Fruit fly (Drosophila melanogaster) whole organism, embryonic: ENCODE data around the gene CG6839.

Experiments used
- ATbp ChIP-seq: fragments of 200-800 bp; sonication (Bioruptor generic); optimal IDR thresholded peaks from 2 replicates; lab custom pipeline; 2017; ENCODE audit warnings: missing biosample characterization, mild to moderate bottlenecking, missing genetic modification characterization, missing genetic modification reagents
- Adf1 ChIP-seq: fragments of 200-800 bp; sonication (Bioruptor generic); IDR thresholded peaks from 2 replicates; pipeline ENCODE4 v1.3.6; 2022; ENCODE audit warnings: missing biosample characterization, missing genetic modification characterization
- Bteb2 ChIP-seq: fragments of 200-800 bp; sonication (Bioruptor generic); optimal IDR thresholded peaks from 2 replicates; lab custom pipeline; 2016; ENCODE audit warnings: missing biosample characterization, missing genetic modification characterization
- CG10959 ChIP-seq: fragments of 200-800 bp; sonication (Bioruptor generic); IDR thresholded peaks from 2 replicates; pipeline ENCODE4 v1.3.6; 2022; ENCODE audit warnings: missing biosample characterization, missing genetic modification characterization
- CG11456 ChIP-seq: fragments of 200-800 bp; sonication (Bioruptor generic); IDR thresholded peaks from 3 replicates; pipeline ENCODE4 v1.3.6; 2022; ENCODE audit warnings: missing biosample characterization, missing genetic modification characterization
- CG12071 ChIP-seq: fragments of 200-800 bp; sonication (Bioruptor generic); optimal IDR thresholded peaks from 3 replicates; lab custom pipeline; 2018; ENCODE audit warnings: missing biosample characterization, mild to moderate bottlenecking, missing genetic modification characterization
- CG12104 ChIP-seq: fragments of 200-800 bp; sonication (Bioruptor generic); optimal IDR thresholded peaks from 3 replicates; lab custom pipeline; 2016; ENCODE audit warnings: missing biosample characterization, missing genetic modification characterization
- CG12769 ChIP-seq: fragments of 200-800 bp; sonication (Bioruptor generic); optimal IDR thresholded peaks from 2 replicates; lab custom pipeline; 2019; ENCODE audit warnings: missing biosample characterization, mild to moderate bottlenecking, missing genetic modification characterization, moderate library complexity
- CG13775 ChIP-seq: fragments of 200-800 bp; sonication (Bioruptor generic); optimal IDR thresholded peaks from 3 replicates; lab custom pipeline; 2017; ENCODE audit warnings: missing biosample characterization, mild to moderate bottlenecking, missing genetic modification characterization
- CG15269 ChIP-seq: fragments of 200-800 bp; sonication (Bioruptor generic); optimal IDR thresholded peaks from 2 replicates; lab custom pipeline; 2018; ENCODE audit warnings: missing biosample characterization, mild to moderate bottlenecking, missing genetic modification characterization, moderate library complexity
- CG15601 ChIP-seq: fragments of 200-800 bp; sonication (Bioruptor generic); optimal IDR thresholded peaks from 3 replicates; lab custom pipeline; 2019; ENCODE audit warnings: missing biosample characterization, mild to moderate bottlenecking, missing genetic modification characterization, moderate library complexity
- CG17328 ChIP-seq: fragments of 200-800 bp; sonication (Bioruptor generic); IDR thresholded peaks from 2 replicates; pipeline ENCODE4 v1.3.6; 2022; ENCODE audit warnings: missing biosample characterization, missing genetic modification characterization
- CG17359 ChIP-seq: fragments of 200-800 bp; sonication (Bioruptor generic); optimal IDR thresholded peaks from 3 replicates; lab custom pipeline; 2018; ENCODE audit warnings: missing biosample characterization, mild to moderate bottlenecking, missing genetic modification characterization, moderate library complexity
- CG18262 ChIP-seq: fragments of 200-800 bp; optimal IDR thresholded peaks from 3 replicates; lab custom pipeline; 2019; ENCODE audit warnings: missing biosample characterization, mild to moderate bottlenecking, missing genetic modification characterization, moderate library complexity
- CG3726 ChIP-seq: fragments of 200-800 bp; sonication (Bioruptor generic); IDR thresholded peaks from 3 replicates; pipeline ENCODE4, ENCODE4 v1.3.6; 2022; ENCODE audit warnings: missing biosample characterization, missing genetic modification characterization
- CG6683 ChIP-seq: fragments of 200-800 bp; sonication (Bioruptor generic); optimal IDR thresholded peaks from 2 replicates; lab custom pipeline; 2017; ENCODE audit warnings: missing biosample characterization, mild to moderate bottlenecking, missing genetic modification characterization, missing genetic modification reagents
- CG8388 ChIP-seq: fragments of 200-800 bp; sonication (Bioruptor generic); optimal IDR thresholded peaks from 2 replicates; lab custom pipeline; 2019; ENCODE audit warnings: missing biosample characterization, mild to moderate bottlenecking, missing genetic modification characterization, moderate library complexity
- CG8765 ChIP-seq: fragments of 200-800 bp; sonication (Bioruptor generic); IDR thresholded peaks from 2 replicates; pipeline ENCODE4 v1.3.6; 2022; ENCODE audit warnings: missing biosample characterization, missing genetic modification characterization
- CG9437 ChIP-seq: fragments of 200-800 bp; sonication (Bioruptor generic); optimal IDR thresholded peaks from 2 replicates; lab custom pipeline; 2018; ENCODE audit warnings: missing biosample characterization, mild to moderate bottlenecking, missing genetic modification characterization
- CG9727 ChIP-seq: fragments of 200-800 bp; sonication (Bioruptor generic); optimal IDR thresholded peaks from 3 replicates; lab custom pipeline; 2017; ENCODE audit warnings: missing biosample characterization, mild to moderate bottlenecking, missing genetic modification characterization
- Dll ChIP-seq: fragments of 200-800 bp; sonication (Bioruptor generic); IDR thresholded peaks from 4 replicates; pipeline ENCODE4 v1.3.6; 2022; ENCODE audit warnings: missing biosample characterization, missing genetic modification characterization; ENCODE audit not compliant: partially characterized antibody
- Doc3 ChIP-seq: fragments of 200-800 bp; sonication (Bioruptor generic); IDR thresholded peaks from 3 replicates; pipeline ENCODE4 v1.3.6; 2022; ENCODE audit warnings: missing biosample characterization, missing genetic modification characterization; ENCODE audit not compliant: partially characterized antibody
- Gsc ChIP-seq: fragments of 200-800 bp; sonication (Bioruptor generic); IDR thresholded peaks from 2 replicates; pipeline ENCODE4 v1.3.6; 2022; ENCODE audit warnings: missing biosample characterization, missing genetic modification characterization
- HLH3B ChIP-seq: fragments of 200-800 bp; sonication (Bioruptor generic); IDR thresholded peaks from 2 replicates; pipeline ENCODE4 v1.3.6; 2022; ENCODE audit warnings: missing biosample characterization, missing genetic modification characterization
- HLH54F ChIP-seq: fragments of 200-800 bp; sonication (Bioruptor generic); optimal IDR thresholded peaks from 3 replicates; lab custom pipeline; 2016; ENCODE audit warnings: missing biosample characterization, missing genetic modification characterization
- Hsf ChIP-seq: fragments of 200-800 bp; sonication (Bioruptor generic); optimal IDR thresholded peaks from 3 replicates; lab custom pipeline; 2016; ENCODE audit warnings: missing biosample characterization, missing genetic modification characterization
- MTF-1 ChIP-seq: fragments of 200-800 bp; sonication (Bioruptor generic); optimal IDR thresholded peaks from 2 replicates; lab custom pipeline; 2018; ENCODE audit warnings: missing biosample characterization, mild to moderate bottlenecking, missing genetic modification characterization, borderline replicate concordance
- NFAT ChIP-seq: fragments of 200-800 bp; sonication (Bioruptor generic); IDR thresholded peaks from 2 replicates; pipeline ENCODE4 v1.3.6; 2022; ENCODE audit warnings: missing biosample characterization, missing genetic modification characterization
- Rfx ChIP-seq: fragments of 200-800 bp; sonication (Bioruptor generic); IDR thresholded peaks from 2 replicates; pipeline ENCODE4 v1.3.6; 2022; ENCODE audit warnings: missing biosample characterization, missing genetic modification characterization
- Xbp1 ChIP-seq: fragments of 200-800 bp; sonication (Bioruptor generic); optimal IDR thresholded peaks from 3 replicates; lab custom pipeline; 2016; ENCODE audit warnings: missing biosample characterization, mild to moderate bottlenecking, missing genetic modification characterization
- ase ChIP-seq: fragments of 200-800 bp; sonication (Bioruptor generic); IDR thresholded peaks from 3 replicates; pipeline ENCODE4 v1.3.6; 2022; ENCODE audit warnings: missing biosample characterization, missing genetic modification characterization
- ash1 ChIP-seq: fragments of 200-800 bp; sonication (Bioruptor generic); optimal IDR thresholded peaks from 2 replicates; lab custom pipeline; 2018; ENCODE audit warnings: missing biosample characterization, mild to moderate bottlenecking, missing genetic modification characterization
- bbx ChIP-seq: fragments of 200-800 bp; sonication (Bioruptor generic); IDR thresholded peaks from 2 replicates; pipeline ENCODE4 v1.3.6; 2022; ENCODE audit warnings: missing biosample characterization, missing genetic modification characterization; ENCODE audit not compliant: partially characterized antibody
- bigmax ChIP-seq: fragments of 200-800 bp; sonication (Bioruptor generic); optimal IDR thresholded peaks from 2 replicates; lab custom pipeline; 2018; ENCODE audit warnings: missing biosample characterization, mild to moderate bottlenecking, missing genetic modification characterization
- chn ChIP-seq: fragments of 200-800 bp; sonication (Bioruptor generic); optimal IDR thresholded peaks from 2 replicates; lab custom pipeline; 2016; ENCODE audit warnings: missing biosample characterization, missing genetic modification characterization
- crc ChIP-seq: fragments of 200-800 bp; sonication (Bioruptor generic); optimal IDR thresholded peaks from 2 replicates; lab custom pipeline; 2016; ENCODE audit warnings: missing biosample characterization, missing genetic modification characterization
- croc ChIP-seq: fragments of 200-800 bp; sonication (Bioruptor generic); conservative IDR thresholded peaks from 3 replicates; pipeline ENCODE4 v1.3.6; 2022; ENCODE audit warnings: missing biosample characterization, missing genetic modification characterization
- dmrt99B ChIP-seq: fragments of 200-800 bp; sonication (Bioruptor generic); optimal IDR thresholded peaks from 2 replicates; lab custom pipeline; 2018; ENCODE audit warnings: missing biosample characterization, mild to moderate bottlenecking, missing genetic modification characterization, moderate library complexity
- emc ChIP-seq: fragments of 200-800 bp; sonication (Bioruptor generic); optimal IDR thresholded peaks from 2 replicates; lab custom pipeline; 2016; ENCODE audit warnings: missing biosample characterization, missing genetic modification characterization
- en ChIP-seq: fragments of 200-800 bp; sonication (Bioruptor generic); optimal IDR thresholded peaks from 2 replicates; lab custom pipeline; 2016; ENCODE audit warnings: missing biosample characterization, missing genetic modification characterization
- esg ChIP-seq: fragments of 200-800 bp; sonication (Bioruptor generic); conservative IDR thresholded peaks from 2 replicates; pipeline ENCODE4 v1.3.6; 2022; ENCODE audit warnings: missing biosample characterization, missing genetic modification characterization
- fu2 ChIP-seq: fragments of 200-800 bp; sonication (Bioruptor generic); optimal IDR thresholded peaks from 2 replicates; lab custom pipeline; 2016; ENCODE audit warnings: missing biosample characterization, missing genetic modification characterization
- her ChIP-seq: fragments of 200-800 bp; sonication (Bioruptor generic); optimal IDR thresholded peaks from 2 replicates; lab custom pipeline; 2016; ENCODE audit warnings: missing biosample characterization, missing genetic modification characterization
- kay ChIP-seq: fragments of 200-800 bp; sonication (Bioruptor generic); optimal IDR thresholded peaks from 2 replicates; lab custom pipeline; 2016; ENCODE audit warnings: missing biosample characterization, missing genetic modification characterization
- ken ChIP-seq: fragments of 200-800 bp; sonication (Bioruptor generic); IDR thresholded peaks from 3 replicates; pipeline ENCODE4 v1.3.6; 2022; ENCODE audit warnings: missing biosample characterization, missing genetic modification characterization
- knrl ChIP-seq: fragments of 200-800 bp; sonication (Bioruptor generic); IDR thresholded peaks from 3 replicates; pipeline ENCODE4 v1.3.6; 2022; ENCODE audit warnings: missing biosample characterization, missing genetic modification characterization; ENCODE audit not compliant: partially characterized antibody
- rib ChIP-seq: fragments of 200-800 bp; sonication (Bioruptor generic); IDR thresholded peaks from 2 replicates; pipeline ENCODE4 v1.3.6; 2022; ENCODE audit warnings: missing biosample characterization, missing genetic modification characterization
- ro ChIP-seq: fragments of 200-800 bp; sonication (Bioruptor generic); IDR thresholded peaks from 2 replicates; pipeline ENCODE4 v1.3.6; 2022; ENCODE audit warnings: missing biosample characterization, missing genetic modification characterization
- shn ChIP-seq: fragments of 200-800 bp; sonication (Bioruptor generic); optimal IDR thresholded peaks from 3 replicates; lab custom pipeline; 2016; ENCODE audit warnings: missing biosample characterization, missing genetic modification characterization
- tll ChIP-seq, 2 experiments: fragments of 200-800 bp in 1 of 2; fragments of >200 bp in 1 of 2; sonication (Bioruptor generic) in 1 of 2; optimal IDR thresholded peaks; 2 replicates each; lab custom pipeline; 2017 to 2019; ENCODE audit warnings: missing biosample characterization in 2 of 2, missing genetic modification characterization in 2 of 2, mild to moderate bottlenecking in 1 of 2, moderate library complexity in 1 of 2
- zf30C ChIP-seq: fragments of 200-800 bp; sonication (Bioruptor generic); optimal IDR thresholded peaks from 3 replicates; lab custom pipeline; 2018; ENCODE audit warnings: missing biosample characterization, mild to moderate bottlenecking, missing genetic modification characterization

CG6839 gene

dm6 chr3L:18870027-18870426, 47.4 kb upstream of the CG6839 start, which contains the start of gene Blos3 (continued):
- TF ChIP-seq fu2 (GFP tag; lab: Kevin White, UChicago) (peak; percentile 16), CG12071 (no peak), rib (GFP tag; lab: Robert Waterston, UW) (no peak), CG8388 (GFP tag; lab: Kevin White, UChicago) (no peak), ash1 (GFP tag; lab: Kevin White, UChicago) (no peak), CG15601 (peak; percentile 6), CG17328 (GFP tag; lab: Robert Waterston, UW) (peak; percentile 27; the same call in 1 of the 2 replicates), CG18262 (tag; lab: Kevin White, UChicago) (peak; percentile 37), zf30C (GFP tag; lab: Kevin White, UChicago) (no peak), shn (GFP tag; lab: Kevin White, UChicago) (peak; percentile 49), CG10959 (GFP tag; lab: Robert Waterston, UW) (no peak), ro (GFP tag; lab: Robert Waterston, UW) (no peak), HLH54F (GFP tag; lab: Kevin White, UChicago) (peak; percentile 19), NFAT (peak; percentile 16; the same call in 1 of the 2 replicates), CG6683 (GFP tag; lab: Kevin White, UChicago) (no peak), Dll (GFP tag; lab: Robert Waterston, UW) (no peak), bigmax (GFP tag; lab: Kevin White, UChicago) (no peak), Gsc (GFP tag; lab: Robert Waterston, UW) (no peak), CG9437 (peak; percentile 13), Doc3 (GFP tag; lab: Robert Waterston, UW) (no peak), CG8765 (GFP tag; lab: Robert Waterston, UW) (no peak), Hsf (GFP tag; lab: Kevin White, UChicago) (peak; percentile 50), Bteb2 (GFP tag; lab: Kevin White, UChicago) (no peak), CG12769 (tag; lab: Kevin White, UChicago) (no peak), chn (GFP tag; lab: Kevin White, UChicago) (peak; percentile 52), esg (GFP tag; lab: Robert Waterston, UW) (no peak), CG11456 (no peak), CG9727 (GFP tag; lab: Kevin White, UChicago) (peak; percentile 32), ase (no peak), MTF-1 (GFP tag; lab: Kevin White, UChicago) (peak; percentile 11), en (no peak), Xbp1 (GFP tag; lab: Kevin White, UChicago) (peak; percentile 61), kay (GFP tag; lab: Kevin White, UChicago) (no peak), ATbp (GFP tag; lab: Kevin White, UChicago) (peak; percentile 57), Rfx (GFP tag; lab: Robert Waterston, UW) (peak; percentile 52; the same call in 1 of the 2 replicates), knrl (GFP tag; lab: Robert Waterston, UW) (no peak), tll (GFP tag; optimal IDR thresholded peaks at IDR 0.05; lab: Kevin White, UChicago) (no peak), CG13775 (GFP tag; lab: Kevin White, UChicago) (peak; percentile 15), dmrt99B (tag; lab: Kevin White, UChicago) (no peak), crc (GFP tag; lab: Kevin White, UChicago) (peak; percentile 29), CG17359 (tag; lab: Kevin White, UChicago) (peak; percentile 58), Adf1 (GFP tag; lab: Robert Waterston, UW) (no peak), ken (peak; percentile 67; the same call in 1 of the 3 replicates), emc (GFP tag; lab: Kevin White, UChicago) (peak; percentile 26), CG12104 (GFP tag; lab: Kevin White, UChicago) (peak; percentile 12), bbx (no peak), CG3726 (GFP tag; lab: Robert Waterston, UW) (no peak), her (peak; percentile 39), HLH3B (GFP tag; lab: Robert Waterston, UW) (peak; percentile 35), croc (GFP tag; lab: Robert Waterston, UW) (no peak), CG15269 (tag; lab: Kevin White, UChicago) (no peak)
